Worm (Caenorhabditis elegans) whole organism, L3 larva: ENCODE measurements around the gene rgs-11.

Experiments used
- ama-1 ChIP-seq: fragments of 150-350 bp; optimal IDR thresholded peaks from 2 replicates; lab custom pipeline; 2018
- fos-1 ChIP-seq: fragments of 150-350 bp; optimal IDR thresholded peaks from 2 replicates; lab custom pipeline; 2014; ENCODE audit warnings: missing biosample characterization, missing genetic modification characterization
- lin-39 ChIP-seq: fragments of 150-350 bp; optimal IDR thresholded peaks from 2 replicates; lab custom pipeline; 2018; ENCODE audit warnings: missing biosample characterization, missing genetic modification reagents, missing genetic modification characterization
- lsy-12 ChIP-seq: sonication (generic microtip); optimal IDR thresholded peaks from 2 replicates; lab custom pipeline; 2016; ENCODE audit warnings: mild to moderate bottlenecking, missing genetic modification characterization, missing compliant biosample characterization
- nhr-11 ChIP-seq: fragments of 150-350 bp; optimal IDR thresholded peaks from 2 replicates; lab custom pipeline; 2014; ENCODE audit warnings: missing biosample characterization, missing genetic modification characterization
- nhr-25 ChIP-seq: sonication (generic microtip); optimal IDR thresholded peaks from 2 replicates; lab custom pipeline; 2017; ENCODE audit warnings: missing biosample characterization, missing genetic modification characterization
- nhr-28 ChIP-seq: fragments of 150-350 bp; optimal IDR thresholded peaks from 2 replicates; lab custom pipeline; 2014; ENCODE audit warnings: missing biosample characterization, missing genetic modification characterization
- unc-62 ChIP-seq: fragments of 150-350 bp; sonication (generic microtip); optimal IDR thresholded peaks from 4 replicates; lab custom pipeline; 2014; ENCODE audit warnings: missing biosample characterization, missing genetic modification reagents, missing genetic modification characterization
- zag-1 ChIP-seq: fragments of 150-350 bp; optimal IDR thresholded peaks from 2 replicates; lab custom pipeline; 2014; ENCODE audit warnings: missing biosample characterization, missing genetic modification characterization

ce11 chrX:14958401-14958800 is 6.0 kb upstream of the rgs-11 start:
- TF ChIP-seq unc-62 (GFP tag; lab: Kevin White, UChicago) (no peak), ama-1 (no peak), nhr-25 (no peak), lin-39 (no peak), fos-1 (tag; lab: Kevin White, UChicago) (no peak), lsy-12 (tag; lab: Kevin White, UChicago) (no peak), zag-1 (no peak), nhr-28 (no peak), nhr-11 (tag; lab: Kevin White, UChicago) (no peak)
